Worm (Caenorhabditis elegans): ENCODE measurements around the gene ntl-4.
A peak's percentile ranks its signal among the peaks of the same experiment; 100 is the strongest.

The ntl-4 gene

DNA sequence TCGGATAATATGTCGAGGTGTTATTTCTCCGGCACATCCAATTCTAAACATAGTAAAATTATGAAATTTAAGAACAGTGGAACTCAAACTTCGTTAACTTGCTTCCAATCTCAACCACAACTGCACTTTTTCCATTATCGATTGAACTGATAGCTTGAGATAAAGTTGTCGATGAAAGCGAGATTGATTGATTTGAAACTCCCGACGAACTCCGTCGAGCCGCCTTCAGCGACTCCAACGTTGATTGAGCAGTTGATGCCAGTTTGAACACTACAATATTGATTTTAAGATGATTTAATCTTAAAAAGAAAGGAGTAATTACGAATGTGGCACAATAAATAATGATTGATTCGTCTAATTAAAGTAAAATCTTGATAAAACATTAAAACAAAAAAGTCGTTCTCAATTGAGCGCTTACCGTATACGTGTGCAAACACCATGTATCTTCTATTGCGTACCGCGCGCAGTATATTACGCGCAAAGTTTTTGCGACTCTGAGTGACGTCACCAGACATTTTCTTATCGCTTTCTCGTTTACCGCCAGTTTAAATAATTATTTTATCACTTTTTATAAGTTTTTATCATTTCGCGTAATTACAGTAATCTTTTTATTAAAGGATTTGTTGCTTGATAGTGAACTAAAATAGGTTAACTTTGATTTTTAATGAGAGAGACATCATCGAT is 8.0 kb upstream of the ntl-4 start, which contains the start of gene arp-11:
arp-11 (minus strand) TSS at position 51 of the 684 bp plus-strand sequence.
- peak; percentile 37 for TF ChIP-seq pha-4 (tag; optimal IDR thresholded peaks at IDR 0.05)
- TF ChIP-seq ceh-39 (tag; optimal IDR thresholded peaks at IDR 0.05) = no peak
- no peak for TF ChIP-seq drap-1 (GFP tag; optimal IDR thresholded peaks at IDR 0.05)
- no peak for TF ChIP-seq nhr-28 (tag; optimal IDR thresholded peaks at IDR 0.05)
- peak; percentile 49 for TF ChIP-seq ces-1 (GFP tag; optimal IDR thresholded peaks at IDR 0.05)
- peak; percentile 96 for TF ChIP-seq lsy-2 (tag; optimal IDR thresholded peaks at IDR 0.05)
- no peak for TF ChIP-seq ceh-83 (GFP tag; optimal IDR thresholded peaks at IDR 0.05)
- TF ChIP-seq nhr-76 (tag; optimal IDR thresholded peaks at IDR 0.05) = no peak
- TF ChIP-seq mep-1 (tag; optimal IDR thresholded peaks at IDR 0.05) = peak; percentile 71
- TF ChIP-seq lin-13 (tag; optimal IDR thresholded peaks at IDR 0.05) = no peak
- TF ChIP-seq unc-120 (tag; optimal IDR thresholded peaks at IDR 0.05; ENCODE audit: poor library complexity, severe bottlenecking) = peak; percentile 25
- no peak for TF ChIP-seq mls-2 (tag; optimal IDR thresholded peaks at IDR 0.05)
- TF ChIP-seq nhr-237 (tag; optimal IDR thresholded peaks at IDR 0.05) = peak; percentile 55
- no peak for TF ChIP-seq M03D4.4 (tag; optimal IDR thresholded peaks at IDR 0.05)

ce11 chrIV:7903359-7903758 is 7.0 kb upstream of the ntl-4 start, which contains the start of gene C49H3.6:
TSS of gene C49H3.6 (plus strand) at chrIV:7903738.
- TF ChIP-seq hlh-1 (tag; optimal IDR thresholded peaks at IDR 0.05) (peak; percentile 30), ces-1 (GFP tag; optimal IDR thresholded peaks at IDR 0.05) (peak; percentile 52), tbx-8 (GFP tag; optimal IDR thresholded peaks at IDR 0.05) (no peak), zip-8 (tag; optimal IDR thresholded peaks at IDR 0.05) (no peak), mab-5 (tag; optimal IDR thresholded peaks at IDR 0.05) (no peak)

- TF ChIP-seq nhr-12 (tag; optimal IDR thresholded peaks at IDR 0.05) = no peak
- no peak for TF ChIP-seq zip-8 (tag; optimal IDR thresholded peaks at IDR 0.05)
- no peak for TF ChIP-seq M03D4.4 (tag; optimal IDR thresholded peaks at IDR 0.05)
- TF ChIP-seq mab-5 (tag; optimal IDR thresholded peaks at IDR 0.05) = no peak
- no peak for TF ChIP-seq pha-4 (tag; optimal IDR thresholded peaks at IDR 0.05)
- TF ChIP-seq lsy-2 (tag; optimal IDR thresholded peaks at IDR 0.05) = no peak
- no peak for TF ChIP-seq drap-1 (GFP tag; optimal IDR thresholded peaks at IDR 0.05)
- no peak for TF ChIP-seq snpc-4 (tag; optimal IDR thresholded peaks at IDR 0.05)
- no peak for TF ChIP-seq unc-62 (GFP tag; optimal IDR thresholded peaks at IDR 0.05)
- TF ChIP-seq ztf-11 (tag; optimal IDR thresholded peaks at IDR 0.05) = no peak
- TF ChIP-seq lin-32 (GFP tag; optimal IDR thresholded peaks at IDR 0.05) = no peak
- no peak for TF ChIP-seq elt-3 (tag; optimal IDR thresholded peaks at IDR 0.05)
- no peak for TF ChIP-seq nhr-2 (tag; optimal IDR thresholded peaks at IDR 0.05)
- no peak for TF ChIP-seq nhr-76 (tag; optimal IDR thresholded peaks at IDR 0.05)
- no peak for TF ChIP-seq flh-1 (GFP tag; optimal IDR thresholded peaks at IDR 0.05)
- no peak for TF ChIP-seq nhr-237 (tag; optimal IDR thresholded peaks at IDR 0.05)
- no peak for TF ChIP-seq bed-3 (GFP tag; optimal IDR thresholded peaks at IDR 0.05)
- no peak for TF ChIP-seq sptf-1 (tag; optimal IDR thresholded peaks at IDR 0.05)
- no peak for TF ChIP-seq elt-1 (tag; optimal IDR thresholded peaks at IDR 0.05; ENCODE audit: borderline replicate concordance, insufficient read depth)
Observed at ce11 chrIV:7906643-7907042, 3.7 kb upstream of the ntl-4 start.

- TF ChIP-seq hlh-1 (tag; optimal IDR thresholded peaks at IDR 0.05) (peak; percentile 19), ces-1 (GFP tag; optimal IDR thresholded peaks at IDR 0.05) (peak; percentile 8), elt-1 (tag; optimal IDR thresholded peaks at IDR 0.05; ENCODE audit: borderline replicate concordance, insufficient read depth) (no peak), mab-5 (tag; optimal IDR thresholded peaks at IDR 0.05) (no peak), bed-3 (GFP tag; optimal IDR thresholded peaks at IDR 0.05) (no peak), ham-2 (GFP tag; optimal IDR thresholded peaks at IDR 0.05) (no peak), ztf-11 (tag; optimal IDR thresholded peaks at IDR 0.05) (no peak), mep-1 (tag; optimal IDR thresholded peaks at IDR 0.05) (peak; percentile 65), lsy-2 (tag; optimal IDR thresholded peaks at IDR 0.05) (peak; percentile 65)
Observed at ce11 chrIV:7909455-7910141, 777 bp upstream of the ntl-4 start.

DNA sequence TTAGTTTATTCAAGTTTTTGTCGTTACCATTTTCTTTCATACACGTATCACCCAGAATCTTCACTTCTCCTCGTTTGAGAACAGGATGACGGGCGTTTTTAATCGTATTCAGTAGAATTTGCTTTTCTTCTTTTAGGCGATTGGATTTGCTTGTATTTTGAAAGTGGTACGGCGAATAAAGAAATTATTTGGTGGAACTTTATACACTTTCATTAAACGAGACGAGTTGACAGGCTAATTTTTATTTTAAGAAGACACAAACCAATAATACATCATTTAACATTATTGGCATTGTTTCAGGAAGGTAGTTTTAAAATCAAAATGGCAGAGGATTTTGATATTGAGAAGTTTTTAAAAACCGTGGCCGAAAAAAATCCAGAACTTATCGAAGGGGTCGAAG is 4.6 kb downstream of the ntl-4 start, which contains the start of gene C49H3.4:
C49H3.4 (plus strand) TSS at position 301 of the 400 bp plus-strand sequence.
- no peak for TF ChIP-seq cnd-1 (tag; optimal IDR thresholded peaks at IDR 0.05)
- TF ChIP-seq M03D4.4 (tag; optimal IDR thresholded peaks at IDR 0.05) = no peak
- TF ChIP-seq ceh-83 (GFP tag; optimal IDR thresholded peaks at IDR 0.05) = no peak
- TF ChIP-seq hlh-1 (tag; optimal IDR thresholded peaks at IDR 0.05) = no peak
- TF ChIP-seq nhr-76 (tag; optimal IDR thresholded peaks at IDR 0.05) = no peak
- no peak for TF ChIP-seq zip-8 (tag; optimal IDR thresholded peaks at IDR 0.05)
- no peak for TF ChIP-seq tbx-8 (GFP tag; optimal IDR thresholded peaks at IDR 0.05)
- TF ChIP-seq mls-2 (tag; optimal IDR thresholded peaks at IDR 0.05) = no peak
- no peak for TF ChIP-seq ham-2 (GFP tag; optimal IDR thresholded peaks at IDR 0.05)
- TF ChIP-seq sem-2 (GFP tag; optimal IDR thresholded peaks at IDR 0.05) = no peak
- TF ChIP-seq flh-1 (GFP tag; optimal IDR thresholded peaks at IDR 0.05) = no peak
- TF ChIP-seq lsy-2 (tag; optimal IDR thresholded peaks at IDR 0.05) = no peak
- TF ChIP-seq mab-5 (tag; optimal IDR thresholded peaks at IDR 0.05) = no peak
- TF ChIP-seq unc-62 (GFP tag; optimal IDR thresholded peaks at IDR 0.05) = no peak
- no peak for TF ChIP-seq unc-120 (tag; optimal IDR thresholded peaks at IDR 0.05; ENCODE audit: poor library complexity, severe bottlenecking)
- TF ChIP-seq nhr-12 (tag; optimal IDR thresholded peaks at IDR 0.05) = no peak
- TF ChIP-seq mep-1 (tag; optimal IDR thresholded peaks at IDR 0.05) = no peak
- no peak for TF ChIP-seq elt-3 (tag; optimal IDR thresholded peaks at IDR 0.05)
- TF ChIP-seq nhr-2 (tag; optimal IDR thresholded peaks at IDR 0.05) = no peak
- TF ChIP-seq snpc-4 (tag; optimal IDR thresholded peaks at IDR 0.05) = no peak

Data from whole organism, mixed stage, embryonic.